Worm (Caenorhabditis elegans): Measurements from ENCODE around the gene nhr-203.

- TF ChIP-seq ref-1 (GFP tag; conservative IDR thresholded peaks at IDR 0.05) = no peak
- no peak for TF ChIP-seq ztf-29 (GFP tag; IDR thresholded peaks at IDR 0.05)
- TF ChIP-seq ztf-23 (GFP tag; IDR thresholded peaks at IDR 0.05) = no peak
- TF ChIP-seq med-1 (GFP tag; optimal IDR thresholded peaks at IDR 0.05; ENCODE audit: insufficient read depth) = no peak
- TF ChIP-seq T22C8.4 (GFP tag; IDR thresholded peaks at IDR 0.05) = no peak
- no peak for TF ChIP-seq tab-1 (GFP tag; IDR thresholded peaks at IDR 0.05)
Observed at ce11 chrV:462263-462662, 2.7 kb downstream of the nhr-203 start, which contains the start of gene nhr-202.

Data from whole organism, midembryonic.